Worm (Caenorhabditis elegans): Measurements from ENCODE around the gene tcc-1.
A peak's percentile ranks its signal among the peaks of the same experiment; 100 is the strongest.
"Not testable (repeated sequence)": the region's sequence is repeated elsewhere in the genome, so short reads cannot be mapped to it uniquely, and the experiment has no call there.

tcc-1 gene

ce11 chrV:17855889-17856288 lies at the start of gene tcc-1:
tcc-1 (minus strand) TSS chrV:17855989.
- TF ChIP-seq alr-1 (tag; optimal IDR thresholded peaks at IDR 0.05) (no peak), nhr-10 (tag; optimal IDR thresholded peaks at IDR 0.05) (no peak), sma-9 (GFP tag; optimal IDR thresholded peaks at IDR 0.05) (no peak), sma-9 (tag; optimal IDR thresholded peaks at IDR 0.05) (no peak), Y55F3AM.14 (GFP tag; optimal IDR thresholded peaks at IDR 0.05) (no peak), dmd-4 (tag; optimal IDR thresholded peaks at IDR 0.05) (no peak), skn-1 (tag; optimal IDR thresholded peaks at IDR 0.05) (no peak), crh-2 (tag; optimal IDR thresholded peaks at IDR 0.05) (no peak), unc-62 (GFP tag; optimal IDR thresholded peaks at IDR 0.05) (no peak), R02D3.7 (tag; optimal IDR thresholded peaks at IDR 0.05) (no peak)

- TF ChIP-seq sma-3 (GFP tag; optimal IDR thresholded peaks at IDR 0.05); egl-27 (tag; optimal IDR thresholded peaks at IDR 0.05); nhr-129 (tag; optimal IDR thresholded peaks at IDR 0.05): not testable (repeated sequence)
These were observed 48.0 kb upstream of the tcc-1 start, which contains the start of gene C06H5.14 for ce11 chrV:17903829-17904228. C06H5.14 (plus strand) TSS chrV:17904129.

ce11 chrV:17899503-17899902 lies 43.7 kb upstream of the tcc-1 start, which contains the start of gene fbxa-157:
fbxa-157 (plus strand) TSS chrV:17899803.
- no peak for TF ChIP-seq elt-1 (tag; optimal IDR thresholded peaks at IDR 0.05)
- no peak for TF ChIP-seq Y55F3AM.14 (GFP tag; optimal IDR thresholded peaks at IDR 0.05)
- no peak for TF ChIP-seq F13H6.1 (tag; optimal IDR thresholded peaks at IDR 0.05)
- no peak for TF ChIP-seq lin-13 (GFP tag; optimal IDR thresholded peaks at IDR 0.05)
- no peak for TF ChIP-seq ztf-11 (tag; optimal IDR thresholded peaks at IDR 0.05)
- no peak for TF ChIP-seq nhr-11 (tag; optimal IDR thresholded peaks at IDR 0.05)

ce11 chrV:17897646-17898045 lies 41.9 kb upstream of the tcc-1 start, which contains the start of gene C06H5.13:
C06H5.13 (minus strand) TSS chrV:17897746.
- TF ChIP-seq lin-39, nhr-12, ceh-16 (tag; optimal IDR thresholded peaks at IDR 0.05): not testable (repeated sequence)

ce11 chrV:17896736-17897353 lies 41.1 kb upstream of the tcc-1 start, which contains the start of gene fbxa-156:
fbxa-156 (minus strand) TSS chrV:17896786.
- TF ChIP-seq ztf-11 (tag; optimal IDR thresholded peaks at IDR 0.05) (no peak), fos-1 (tag; optimal IDR thresholded peaks at IDR 0.05) (peak; percentile 51), ztf-1 (GFP tag; conservative IDR thresholded peaks at IDR 0.05) (no peak)

ce11 chrV:17894485-17894884 lies 38.7 kb upstream of the tcc-1 start, which contains the start of gene C06H5.12:
C06H5.12 (plus strand) TSS chrV:17894785.
- not testable (repeated sequence) for TF ChIP-seq elt-1 (tag; optimal IDR thresholded peaks at IDR 0.05); aly-2 (tag; optimal IDR thresholded peaks at IDR 0.05); lin-13 (GFP tag; optimal IDR thresholded peaks at IDR 0.05)

- TF ChIP-seq nhr-77, crh-2, aly-2 (tag; optimal IDR thresholded peaks at IDR 0.05): not testable (repeated sequence)
These were observed 38.2 kb upstream of the tcc-1 start, which contains the start of gene C06H5.11 for ce11 chrV:17893959-17894358. C06H5.11 (minus strand) TSS chrV:17894059.

- TF ChIP-seq skn-1 (tag; optimal IDR thresholded peaks at IDR 0.05), result no peak
- TF ChIP-seq fos-1 (tag; optimal IDR thresholded peaks at IDR 0.05), result peak; percentile 32
These were observed 35.5 kb upstream of the tcc-1 start for ce11 chrV:17891317-17891716.

- TF ChIP-seq fos-1 (tag; optimal IDR thresholded peaks at IDR 0.05), result peak; percentile 35
- no peak for TF ChIP-seq Y55F3AM.14 (GFP tag; optimal IDR thresholded peaks at IDR 0.05)
- no peak for TF ChIP-seq nhr-11 (tag; optimal IDR thresholded peaks at IDR 0.05)
- no peak for TF ChIP-seq skn-1 (tag; optimal IDR thresholded peaks at IDR 0.05)
- no peak for TF ChIP-seq unc-55 (GFP tag; optimal IDR thresholded peaks at IDR 0.05)
- TF ChIP-seq lin-11 (tag; optimal IDR thresholded peaks at IDR 0.05), result no peak
- no peak for TF ChIP-seq elt-3 (tag; optimal IDR thresholded peaks at IDR 0.05)
These were observed 33.1 kb upstream of the tcc-1 start, which contains the start of gene C06H5.6 for ce11 chrV:17888939-17889338. C06H5.6 (minus strand) TSS chrV:17888984.
